Fruit fly (Drosophila melanogaster): ENCODE measurements around the gene CG11262.

Gene CG11262

dm6 chr3L:13030055-13030634 lies 35.2 kb downstream of the CG11262 start:
- TF ChIP-seq fru (GFP tag; optimal IDR thresholded peaks at IDR 0.05) (peak; percentile 20), woc (GFP tag; optimal IDR thresholded peaks at IDR 0.05) (no peak), Dif (GFP tag; optimal IDR thresholded peaks at IDR 0.05; ENCODE audit: partially characterized antibody) (no peak), rgr (GFP tag; optimal IDR thresholded peaks at IDR 0.05) (peak; percentile 13), CG32264 (GFP tag; optimal IDR thresholded peaks at IDR 0.05) (no peak), br (GFP tag; optimal IDR thresholded peaks at IDR 0.05) (no peak), h (GFP tag; optimal IDR thresholded peaks at IDR 0.05) (peak; percentile 24), HLH106 (tag; optimal IDR thresholded peaks at IDR 0.05) (no peak)

- no peak for TF ChIP-seq OdsH (GFP tag; optimal IDR thresholded peaks at IDR 0.05)
- TF ChIP-seq psq (GFP tag; optimal IDR thresholded peaks at IDR 0.05) = no peak
- TF ChIP-seq Hr83 (GFP tag; optimal IDR thresholded peaks at IDR 0.05; ENCODE audit: poor library complexity, severe bottlenecking) = no peak
- no peak for TF ChIP-seq Hr78 (GFP tag; optimal IDR thresholded peaks at IDR 0.05)
- no peak for TF ChIP-seq pan (optimal IDR thresholded peaks at IDR 0.05)
- no peak for TF ChIP-seq Dfd (GFP tag; optimal IDR thresholded peaks at IDR 0.05)
- TF ChIP-seq dl (GFP tag; optimal IDR thresholded peaks at IDR 0.05; ENCODE audit: insufficient read depth in 1 of 2, partially characterized antibody in 2 of 2) = no peak
- no peak for TF ChIP-seq ey (GFP tag; optimal IDR thresholded peaks at IDR 0.05)
- no peak for TF ChIP-seq h (GFP tag; optimal IDR thresholded peaks at IDR 0.05)
Measured at dm6 chr3L:13031326-13031725, 36.4 kb downstream of the CG11262 start.

- TF ChIP-seq foxo (GFP tag; optimal IDR thresholded peaks at IDR 0.05) = peak in 1 of 2 experiments; percentile 14
- no peak for TF ChIP-seq Rel (GFP tag; optimal IDR thresholded peaks at IDR 0.05)
- peak; percentile 88 for TF ChIP-seq Rel (tag; optimal IDR thresholded peaks at IDR 0.05)
- TF ChIP-seq Sp1 (GFP tag; optimal IDR thresholded peaks at IDR 0.05) = peak; percentile 13
- TF ChIP-seq Dif (GFP tag; optimal IDR thresholded peaks at IDR 0.05; ENCODE audit: partially characterized antibody) = no peak
- TF ChIP-seq rgr (GFP tag; optimal IDR thresholded peaks at IDR 0.05) = no peak
- TF ChIP-seq CG32264 (GFP tag; optimal IDR thresholded peaks at IDR 0.05) = no peak
Measured at dm6 chr3L:13032085-13032914, 37.4 kb downstream of the CG11262 start.

dm6 chr3L:13032915-13033282 lies 38.0 kb downstream of the CG11262 start:
- TF ChIP-seq Dif (GFP tag; optimal IDR thresholded peaks at IDR 0.05; ENCODE audit: partially characterized antibody) = no peak
- TF ChIP-seq Jra (GFP tag; optimal IDR thresholded peaks at IDR 0.05) = no peak
- TF ChIP-seq Hr78 (GFP tag; optimal IDR thresholded peaks at IDR 0.05) = no peak
- TF ChIP-seq OdsH (GFP tag; optimal IDR thresholded peaks at IDR 0.05) = no peak
- no peak for TF ChIP-seq dsf (GFP tag; optimal IDR thresholded peaks at IDR 0.05; ENCODE audit: borderline replicate concordance)
- TF ChIP-seq dl (GFP tag; optimal IDR thresholded peaks at IDR 0.05; ENCODE audit: insufficient read depth in 1 of 2, partially characterized antibody in 2 of 2) = no peak
- TF ChIP-seq N (GFP tag; optimal IDR thresholded peaks at IDR 0.05) = no peak
- TF ChIP-seq ey (GFP tag; optimal IDR thresholded peaks at IDR 0.05) = no peak
- no peak for TF ChIP-seq lola (GFP tag; optimal IDR thresholded peaks at IDR 0.05)
- TF ChIP-seq h (GFP tag; optimal IDR thresholded peaks at IDR 0.05) = no peak
- TF ChIP-seq Dfd (GFP tag; optimal IDR thresholded peaks at IDR 0.05) = no peak
- no peak for TF ChIP-seq Vsx2 (GFP tag; optimal IDR thresholded peaks at IDR 0.05; ENCODE audit: partially characterized antibody)
- TF ChIP-seq Hnf4 (GFP tag; optimal IDR thresholded peaks at IDR 0.05) = no peak
- TF ChIP-seq woc (GFP tag; optimal IDR thresholded peaks at IDR 0.05) = no peak
- TF ChIP-seq sv (GFP tag; optimal IDR thresholded peaks at IDR 0.05) = no peak
- no peak for TF ChIP-seq CG32264 (GFP tag; optimal IDR thresholded peaks at IDR 0.05)
- TF ChIP-seq GATAd (GFP tag; optimal IDR thresholded peaks at IDR 0.05) = no peak

- TF ChIP-seq Vsx2 (GFP tag; optimal IDR thresholded peaks at IDR 0.05; ENCODE audit: partially characterized antibody) = peak; percentile 42
- TF ChIP-seq Rel (GFP tag; optimal IDR thresholded peaks at IDR 0.05) = no peak
- TF ChIP-seq Rel (tag; optimal IDR thresholded peaks at IDR 0.05) = no peak
Measured at dm6 chr3L:13033361-13033760, 38.4 kb downstream of the CG11262 start.
